Fruit fly (Drosophila melanogaster) whole organism, embryonic: ENCODE measurements around the gene CG17145.

Experiments used
- Adf1 ChIP-seq: fragments of 200-800 bp; sonication (Bioruptor generic); IDR thresholded peaks from 2 replicates; pipeline ENCODE4 v1.3.6; 2022; ENCODE audit warnings: missing biosample characterization, missing genetic modification characterization
- BtbVII ChIP-seq: fragments of 200-800 bp; sonication (Bioruptor generic); optimal IDR thresholded peaks from 3 replicates; lab custom pipeline; 2017; ENCODE audit warnings: missing biosample characterization, mild to moderate bottlenecking, missing genetic modification characterization
- CG10543 ChIP-seq: fragments of 200-800 bp; sonication (Bioruptor generic); optimal IDR thresholded peaks from 3 replicates; lab custom pipeline; 2017; ENCODE audit warnings: missing biosample characterization, mild to moderate bottlenecking, missing genetic modification characterization, moderate library complexity
- CG13287 ChIP-seq: fragments of 200-800 bp; sonication (Bioruptor generic); IDR thresholded peaks from 2 replicates; pipeline ENCODE4 v1.3.6; 2022; ENCODE audit warnings: missing biosample characterization, missing genetic modification characterization; ENCODE audit not compliant: partially characterized antibody
- CG13624 ChIP-seq: fragments of 200-800 bp; sonication (Bioruptor generic); optimal IDR thresholded peaks from 2 replicates; lab custom pipeline; 2016; ENCODE audit warnings: missing biosample characterization, missing genetic modification characterization
- CG14050 ChIP-seq: fragments of 200-800 bp; sonication (Bioruptor generic); IDR thresholded peaks from 3 replicates; pipeline ENCODE4 v1.3.6; 2022; ENCODE audit warnings: missing biosample characterization, missing genetic modification characterization
- CG14710 ChIP-seq: fragments of 200-800 bp; sonication (Bioruptor generic); optimal IDR thresholded peaks from 3 replicates; lab custom pipeline; 2019; ENCODE audit warnings: missing biosample characterization, mild to moderate bottlenecking, missing genetic modification characterization, moderate library complexity
- CG15514 ChIP-seq: fragments of 200-800 bp; sonication (Bioruptor generic); optimal IDR thresholded peaks from 3 replicates; lab custom pipeline; 2017; ENCODE audit warnings: missing biosample characterization, missing genetic modification characterization, mild to moderate bottlenecking, moderate library complexity, missing genetic modification reagents
- CG15601 ChIP-seq: fragments of 200-800 bp; sonication (Bioruptor generic); optimal IDR thresholded peaks from 3 replicates; lab custom pipeline; 2019; ENCODE audit warnings: missing biosample characterization, mild to moderate bottlenecking, missing genetic modification characterization, moderate library complexity
- CG17385 ChIP-seq: fragments of 200-800 bp; sonication (Bioruptor generic); optimal IDR thresholded peaks from 3 replicates; lab custom pipeline; 2018; ENCODE audit warnings: missing biosample characterization, mild to moderate bottlenecking, missing genetic modification characterization
- CG17568 ChIP-seq: fragments of 200-800 bp; sonication (Bioruptor generic); optimal IDR thresholded peaks from 2 replicates; lab custom pipeline; 2018; ENCODE audit warnings: missing biosample characterization, mild to moderate bottlenecking, missing genetic modification characterization, moderate library complexity
- CG18011 ChIP-seq: fragments of 200-800 bp; sonication (Bioruptor generic); optimal IDR thresholded peaks from 2 replicates; lab custom pipeline; 2017; ENCODE audit warnings: missing biosample characterization, missing genetic modification characterization, mild to moderate bottlenecking, moderate library complexity, missing genotype
- CG3163 ChIP-seq: fragments of 200-800 bp; sonication (Bioruptor generic); optimal IDR thresholded peaks from 3 replicates; lab custom pipeline; 2016; ENCODE audit warnings: missing biosample characterization, missing genetic modification characterization
- CG3407 ChIP-seq: fragments of 200-800 bp; sonication (Bioruptor generic); optimal IDR thresholded peaks from 2 replicates; lab custom pipeline; 2018; ENCODE audit warnings: missing biosample characterization, mild to moderate bottlenecking, missing genetic modification characterization
- CG34422 ChIP-seq: fragments of 200-800 bp; sonication (Bioruptor generic); IDR thresholded peaks from 3 replicates; pipeline ENCODE4 v1.3.6; 2022; ENCODE audit warnings: missing biosample characterization, missing genetic modification characterization
- CG6689 ChIP-seq: fragments of 200-800 bp; sonication (Bioruptor generic); IDR thresholded peaks from 2 replicates; pipeline ENCODE4 v1.3.6; 2022; ENCODE audit warnings: missing biosample characterization, missing genetic modification characterization
- CG7357 ChIP-seq: fragments of 200-800 bp; sonication (Bioruptor generic); IDR thresholded peaks from 3 replicates; pipeline ENCODE4 v1.3.6; 2022; ENCODE audit warnings: missing biosample characterization, missing genetic modification characterization
- CG7987 ChIP-seq: fragments of 200-800 bp; sonication (Bioruptor generic); optimal IDR thresholded peaks from 2 replicates; lab custom pipeline; 2018; ENCODE audit warnings: missing biosample characterization, mild to moderate bottlenecking, missing genetic modification characterization, moderate library complexity
- D19A ChIP-seq: fragments of 200-800 bp; optimal IDR thresholded peaks from 3 replicates; lab custom pipeline; 2019; ENCODE audit warnings: missing biosample characterization, mild to moderate bottlenecking, missing genetic modification characterization, moderate library complexity
- D19B ChIP-seq: fragments of 200-800 bp; sonication (Bioruptor generic); optimal IDR thresholded peaks from 2 replicates; lab custom pipeline; 2017; ENCODE audit warnings: missing biosample characterization, mild to moderate bottlenecking, missing genetic modification characterization
- E2f2 ChIP-seq: fragments of 200-800 bp; sonication (Bioruptor generic); IDR thresholded peaks from 2 replicates; pipeline ENCODE4 v1.3.6; 2022; ENCODE audit warnings: missing biosample characterization, missing genetic modification characterization
- Fer1 ChIP-seq: fragments of 200-800 bp; sonication (Bioruptor generic); optimal IDR thresholded peaks from 2 replicates; lab custom pipeline; 2017; ENCODE audit warnings: missing biosample characterization, mild to moderate bottlenecking, missing genetic modification characterization
- GATAe ChIP-seq: fragments of 200-800 bp; sonication (Bioruptor generic); conservative IDR thresholded peaks from 2 replicates; pipeline ENCODE4 v1.3.6; 2022; ENCODE audit warnings: missing biosample characterization, missing genetic modification characterization
- HmgZ ChIP-seq: fragments of 200-800 bp; sonication (Bioruptor generic); optimal IDR thresholded peaks from 2 replicates; lab custom pipeline; 2018; ENCODE audit warnings: missing biosample characterization, mild to moderate bottlenecking, missing genetic modification characterization
- Med ChIP-seq: fragments of 200-800 bp; sonication (Bioruptor generic); peaks from one replicate; lab custom pipeline; 2016; ENCODE audit warnings: missing biosample characterization, missing genetic modification characterization, mild to moderate bottlenecking, inconsistent platforms, moderate library complexity
- Meics ChIP-seq: fragments of 200-800 bp; sonication (Bioruptor generic); optimal IDR thresholded peaks from 2 replicates; lab custom pipeline; 2017; ENCODE audit warnings: missing biosample characterization, mild to moderate bottlenecking, missing genetic modification characterization
- Oli ChIP-seq: fragments of 200-800 bp; sonication (Bioruptor generic); optimal IDR thresholded peaks from 2 replicates; lab custom pipeline; 2018; ENCODE audit warnings: missing biosample characterization, mild to moderate bottlenecking, missing genetic modification characterization, moderate library complexity
- Rfx ChIP-seq: fragments of 200-800 bp; sonication (Bioruptor generic); IDR thresholded peaks from 2 replicates; pipeline ENCODE4 v1.3.6; 2022; ENCODE audit warnings: missing biosample characterization, missing genetic modification characterization
- Trl ChIP-seq, 3 experiments: fragments of >200 bp in 2 of 3; fragments of 200-800 bp in 1 of 3; sonication (Bioruptor generic) in 1 of 3; optimal IDR thresholded peaks; 2 replicates in 1 of 3; 3 replicates in 2 of 3; lab custom pipeline; 2016 to 2017; ENCODE audit warnings: missing biosample characterization in 1 of 3, missing genetic modification characterization in 1 of 3
- Xrp1 ChIP-seq: fragments of 200-800 bp; sonication (Bioruptor generic); IDR thresholded peaks from 2 replicates; pipeline ENCODE4 v1.3.6; 2022; ENCODE audit warnings: missing biosample characterization, missing genetic modification characterization
- ab ChIP-seq: fragments of 200-800 bp; sonication (Bioruptor generic); optimal IDR thresholded peaks from 2 replicates; lab custom pipeline; 2016; ENCODE audit warnings: missing biosample characterization, missing genetic modification characterization
- ase ChIP-seq: fragments of 200-800 bp; sonication (Bioruptor generic); IDR thresholded peaks from 3 replicates; pipeline ENCODE4 v1.3.6; 2022; ENCODE audit warnings: missing biosample characterization, missing genetic modification characterization
- bbx ChIP-seq: fragments of 200-800 bp; sonication (Bioruptor generic); IDR thresholded peaks from 2 replicates; pipeline ENCODE4 v1.3.6; 2022; ENCODE audit warnings: missing biosample characterization, missing genetic modification characterization; ENCODE audit not compliant: partially characterized antibody
- caup ChIP-seq: fragments of 200-800 bp; sonication (Bioruptor generic); optimal IDR thresholded peaks from 3 replicates; lab custom pipeline; 2017; ENCODE audit warnings: missing biosample characterization, mild to moderate bottlenecking, missing genetic modification characterization, moderate library complexity; ENCODE audit not compliant: severe bottlenecking
- cg ChIP-seq: fragments of 200-800 bp; sonication (Bioruptor generic); optimal IDR thresholded peaks from 3 replicates; lab custom pipeline; 2019; ENCODE audit warnings: missing biosample characterization, mild to moderate bottlenecking, missing genetic modification characterization, moderate library complexity
- chinmo ChIP-seq: fragments of 200-800 bp; sonication (Bioruptor generic); IDR thresholded peaks from 4 replicates; pipeline ENCODE4 v1.3.6; 2022; ENCODE audit warnings: missing biosample characterization, missing genetic modification characterization; ENCODE audit not compliant: partially characterized antibody
- chm ChIP-seq: fragments of 200-800 bp; sonication (Bioruptor generic); IDR thresholded peaks from 2 replicates; pipeline ENCODE4 v1.3.6; 2022; ENCODE audit warnings: missing biosample characterization, missing genetic modification characterization
- crp ChIP-seq, 2 experiments: fragments of 200-800 bp; sonication (Bioruptor generic); optimal IDR thresholded peaks; 2 replicates in 1 of 2; 3 replicates in 1 of 2; lab custom pipeline; 2017; ENCODE audit warnings: missing biosample characterization in 2 of 2, missing genetic modification characterization in 2 of 2, mild to moderate bottlenecking in 1 of 2, moderate library complexity in 1 of 2
- cwo ChIP-seq: fragments of 200-800 bp; sonication (Bioruptor generic); optimal IDR thresholded peaks from 3 replicates; lab custom pipeline; 2017; ENCODE audit warnings: missing biosample characterization, missing genetic modification characterization, mild to moderate bottlenecking, moderate library complexity, missing genetic modification reagents
- hth ChIP-seq: fragments of >200 bp; optimal IDR thresholded peaks from 2 replicates; lab custom pipeline; 2017; ENCODE audit warnings: inconsistent platforms
- lov ChIP-seq, 2 experiments: fragments of 200-800 bp in 1 of 2; fragments of >200 bp in 1 of 2; sonication (Bioruptor generic) in 1 of 2; IDR thresholded peaks in 1 of 2; optimal IDR thresholded peaks in 1 of 2; 2 replicates in 1 of 2; 3 replicates in 1 of 2; pipeline versions ENCODE4 v1.3.6 to Lab custom; 2017 to 2022; ENCODE audit warnings: missing biosample characterization in 1 of 2, missing genetic modification characterization in 1 of 2
- otp ChIP-seq: fragments of 200-800 bp; sonication (Bioruptor generic); IDR thresholded peaks from 3 replicates; pipeline ENCODE4, ENCODE4 v1.3.6; 2022; ENCODE audit warnings: missing biosample characterization, missing genetic modification characterization
- pan ChIP-seq, 4 experiments: fragments of >200 bp in 3 of 4; fragments of 200-800 bp in 1 of 4; sonication (Bioruptor generic) in 1 of 4; optimal IDR thresholded peaks in 3 of 4; IDR thresholded peaks in 1 of 4; 2 replicates each; pipeline versions ENCODE4 v1.3.6 to Lab custom; 2017 to 2022; ENCODE audit warnings: missing biosample characterization in 2 of 4, missing genetic modification characterization in 2 of 4, mixed read lengths in 1 of 4
- rib ChIP-seq: fragments of 200-800 bp; sonication (Bioruptor generic); IDR thresholded peaks from 2 replicates; pipeline ENCODE4 v1.3.6; 2022; ENCODE audit warnings: missing biosample characterization, missing genetic modification characterization
- row ChIP-seq: fragments of 200-800 bp; sonication (Bioruptor generic); IDR thresholded peaks from 3 replicates; pipeline ENCODE4 v1.3.6; 2022; ENCODE audit warnings: missing biosample characterization, missing genetic modification characterization
- slbo ChIP-seq: fragments of 200-800 bp; sonication (Bioruptor generic); IDR thresholded peaks from 2 replicates; pipeline ENCODE4 v1.3.6; 2022; ENCODE audit warnings: missing biosample characterization, missing genetic modification characterization
- trh ChIP-seq: fragments of 200-800 bp; sonication (Bioruptor generic); optimal IDR thresholded peaks from 2 replicates; lab custom pipeline; 2016; ENCODE audit warnings: missing biosample characterization, missing genetic modification characterization

The CG17145 gene

dm6 chr3L:20198138-20198559, 23.5 kb upstream of the CG17145 start, which contains the start of gene CG42674:
TSS of gene CG42674 (minus strand) at chr3L:20198317.
- 0 out of 3 replicates have a peak, but pooled peaks have one; percentile 37 for TF ChIP-seq otp (GFP tag; lab: Robert Waterston, UW)
- TF ChIP-seq CG3163 (GFP tag; lab: Kevin White, UChicago), result peak; percentile 97
- peak; percentile 61; the same call in 1 of the 2 replicates for TF ChIP-seq chm (GFP tag; lab: Robert Waterston, UW)
- peak; percentile 5 for TF ChIP-seq CG10543 (GFP tag; lab: Kevin White, UChicago)
- TF ChIP-seq ase, result 0 out of 3 replicates have a peak, but pooled peaks have one; percentile 8
- no peak for TF ChIP-seq CG6689 (GFP tag; lab: Robert Waterston, UW)
- peak; percentile 63; the same call in 1 of the 3 replicates for TF ChIP-seq CG34422 (GFP tag; lab: Robert Waterston, UW)
- no peak for TF ChIP-seq Xrp1
- no peak for TF ChIP-seq CG14710 (tag; lab: Kevin White, UChicago)
- TF ChIP-seq Trl (optimal IDR thresholded peaks at IDR 0.05; lab: Kevin White, UChicago), result peak; percentile 75 to 77
- TF ChIP-seq Trl (GFP tag; optimal IDR thresholded peaks at IDR 0.05; lab: Kevin White, UChicago), result no peak
- peak; percentile 60 for TF ChIP-seq CG15601 (tag; lab: Kevin White, UChicago)
- TF ChIP-seq cwo (GFP tag; lab: Kevin White, UChicago), result peak; percentile 63
- no peak for TF ChIP-seq lov (optimal IDR thresholded peaks at IDR 0.05; lab: Kevin White, UChicago)
- no peak for TF ChIP-seq lov (GFP tag; IDR thresholded peaks at IDR 0.05; lab: Robert Waterston, UW)
- TF ChIP-seq bbx (GFP tag; lab: Robert Waterston, UW), result peak; percentile 38; the same call in 1 of the 2 replicates
- TF ChIP-seq chinmo (GFP tag; lab: Robert Waterston, UW), result peak; percentile 60; the same call in 1 of the 4 replicates
- no peak for TF ChIP-seq hth
- peak; percentile 18; the same call in 1 of the 2 replicates for TF ChIP-seq Adf1
- no peak for TF ChIP-seq trh
- peak; percentile 38; the same call in 1 of the 2 replicates for TF ChIP-seq Rfx (GFP tag; lab: Robert Waterston, UW)
- TF ChIP-seq Meics (GFP tag; lab: Kevin White, UChicago), result peak; percentile 12
- TF ChIP-seq CG3407 (GFP tag; lab: Kevin White, UChicago), result no peak
- peak; percentile 9; the same call in 1 of the 3 replicates for TF ChIP-seq row
- TF ChIP-seq ab (GFP tag; lab: Kevin White, UChicago), result no peak
- peak; percentile 62 for TF ChIP-seq CG13624 (GFP tag; lab: Kevin White, UChicago)
- TF ChIP-seq Oli, result no peak
- TF ChIP-seq cg (GFP tag; lab: Kevin White, UChicago), result peak; percentile 61
- TF ChIP-seq D19B (GFP tag; lab: Kevin White, UChicago), result peak; percentile 39
- peak; percentile 8 for TF ChIP-seq HmgZ (tag; lab: Kevin White, UChicago)
- TF ChIP-seq CG15514 (GFP tag; lab: Kevin White, UChicago), result peak; percentile 94
- peak; percentile 64 for TF ChIP-seq CG18011
- no peak for TF ChIP-seq CG7357 (GFP tag; lab: Robert Waterston, UW)
- peak; percentile 27 for TF ChIP-seq CG17568 (GFP tag; lab: Kevin White, UChicago)
- peak; percentile 2 for TF ChIP-seq Fer1 (GFP tag; lab: Kevin White, UChicago)
- TF ChIP-seq D19A (tag; lab: Kevin White, UChicago), result peak; percentile 93
- TF ChIP-seq CG17385 (GFP tag; lab: Kevin White, UChicago), result peak; percentile 9
- TF ChIP-seq caup (GFP tag; lab: Kevin White, UChicago), result peak; percentile 3
- peak in 1 of 2 experiments; percentile 65 for TF ChIP-seq crp (GFP tag; optimal IDR thresholded peaks at IDR 0.05; lab: Kevin White, UChicago)
- no peak for TF ChIP-seq CG14050 (GFP tag; lab: Robert Waterston, UW)
- peak; percentile 56; the same call in 1 of the 2 replicates for TF ChIP-seq rib
- TF ChIP-seq E2f2 (GFP tag; lab: Robert Waterston, UW), result peak; percentile 15; the same call in 1 of the 2 replicates
- peak; percentile 3 for TF ChIP-seq CG7987 (GFP tag; lab: Kevin White, UChicago)
- TF ChIP-seq GATAe, result no peak
- peak; percentile 56 for TF ChIP-seq BtbVII (GFP tag; lab: Kevin White, UChicago)
- TF ChIP-seq slbo (GFP tag; lab: Robert Waterston, UW), result 0 out of 2 replicates have a peak, but pooled peaks have one; percentile 10
- peak; percentile 60 for TF ChIP-seq Med
- no peak for TF ChIP-seq pan (optimal IDR thresholded peaks at IDR 0.05; lab: Kevin White, UChicago)
- TF ChIP-seq pan (GFP tag; optimal IDR thresholded peaks at IDR 0.05 in 1 of 2, IDR thresholded peaks at IDR 0.05 in 1 of 2), result no peak
- TF ChIP-seq CG13287 (GFP tag; lab: Robert Waterston, UW), result peak; percentile 37; the same call in 1 of the 2 replicates
